Worm (Caenorhabditis elegans) whole organism, L1 larva: ENCODE results near the gene F35D11.4.

ENCODE experiments used
- ama-1 ChIP-seq: fragments of 150-350 bp; optimal IDR thresholded peaks from 2 replicates; lab custom pipeline; 2014
- ces-1 ChIP-seq: fragments of 150-350 bp; optimal IDR thresholded peaks from 2 replicates; lab custom pipeline; 2014; ENCODE audit warnings: missing biosample characterization, missing genetic modification reagents, missing genetic modification characterization
- dsc-1 ChIP-seq: sonication (generic microtip); optimal IDR thresholded peaks from 2 replicates; lab custom pipeline; 2016; ENCODE audit warnings: mild to moderate bottlenecking, missing genetic modification characterization, missing compliant biosample characterization
- fkh-10 ChIP-seq: sonication (generic microtip); optimal IDR thresholded peaks from 2 replicates; lab custom pipeline; 2017; ENCODE audit warnings: missing biosample characterization, missing genetic modification reagents, missing genetic modification characterization
- fkh-4 ChIP-seq: sonication (generic microtip); optimal IDR thresholded peaks from 2 replicates; lab custom pipeline; 2016; ENCODE audit warnings: missing compliant biosample characterization, missing genetic modification characterization, borderline replicate concordance
- lin-35 ChIP-seq, 2 experiments: fragments of 150-350 bp; optimal IDR thresholded peaks; 2 replicates each; lab custom pipeline; 2014; ENCODE audit warnings: missing biosample characterization in 2 of 2, missing genetic modification characterization in 2 of 2, missing genetic modification reagents in 2 of 2
- nhr-84 ChIP-seq: sonication (generic microtip); optimal IDR thresholded peaks from 2 replicates; lab custom pipeline; 2017; ENCODE audit warnings: missing biosample characterization, missing genetic modification characterization
- pag-3 ChIP-seq: sonication (generic microtip); optimal IDR thresholded peaks from 2 replicates; lab custom pipeline; 2017; ENCODE audit warnings: missing genetic modification characterization, mild to moderate bottlenecking, missing compliant biosample characterization, antibody characterized with exemption, borderline replicate concordance; ENCODE audit not compliant: insufficient read depth
- skn-1 ChIP-seq: fragments of 150-350 bp; optimal IDR thresholded peaks from 2 replicates; lab custom pipeline; 2014; ENCODE audit warnings: missing biosample characterization, missing genetic modification characterization
- tbx-2 ChIP-seq: sonication (generic microtip); optimal IDR thresholded peaks from 2 replicates; lab custom pipeline; 2016; ENCODE audit warnings: missing genetic modification characterization, missing compliant biosample characterization
- unc-98 ChIP-seq: fragments of 200-800 bp; sonication (Bioruptor generic); IDR thresholded peaks from 2 replicates; pipeline ENCODE4 v1.3.6; 2022; ENCODE audit warnings: missing genetic modification characterization, missing compliant biosample characterization
- ztf-4 ChIP-seq: fragments of 150-350 bp; optimal IDR thresholded peaks from 2 replicates; lab custom pipeline; 2014; ENCODE audit warnings: missing biosample characterization, missing genetic modification characterization

ce11 chrII:4579375-4579774 lies 23.9 kb upstream of the F35D11.4 start:
- no peak for TF ChIP-seq ces-1
- no peak for TF ChIP-seq unc-98 (GFP tag; lab: Robert Waterston, UW)
- no peak for TF ChIP-seq skn-1 (tag; lab: Kevin White, UChicago)
- no peak for TF ChIP-seq tbx-2 (tag; lab: Kevin White, UChicago)
- TF ChIP-seq fkh-10 (GFP tag; lab: Kevin White, UChicago) = no peak
- TF ChIP-seq lin-35 (GFP tag; optimal IDR thresholded peaks at IDR 0.05; lab: Kevin White, UChicago) = no peak
- TF ChIP-seq dsc-1 (tag; lab: Kevin White, UChicago) = no peak
- TF ChIP-seq nhr-84 (tag; lab: Kevin White, UChicago) = no peak
- TF ChIP-seq ztf-4 (tag; lab: Kevin White, UChicago) = no peak
- no peak for TF ChIP-seq fkh-4 (tag; lab: Kevin White, UChicago)
- no peak for TF ChIP-seq ama-1 (lab: Kevin White, UChicago)
- TF ChIP-seq pag-3 (tag; lab: Kevin White, UChicago) = no peak
